Worm (Caenorhabditis elegans): Measurements from ENCODE around the gene col-183.

DNA sequence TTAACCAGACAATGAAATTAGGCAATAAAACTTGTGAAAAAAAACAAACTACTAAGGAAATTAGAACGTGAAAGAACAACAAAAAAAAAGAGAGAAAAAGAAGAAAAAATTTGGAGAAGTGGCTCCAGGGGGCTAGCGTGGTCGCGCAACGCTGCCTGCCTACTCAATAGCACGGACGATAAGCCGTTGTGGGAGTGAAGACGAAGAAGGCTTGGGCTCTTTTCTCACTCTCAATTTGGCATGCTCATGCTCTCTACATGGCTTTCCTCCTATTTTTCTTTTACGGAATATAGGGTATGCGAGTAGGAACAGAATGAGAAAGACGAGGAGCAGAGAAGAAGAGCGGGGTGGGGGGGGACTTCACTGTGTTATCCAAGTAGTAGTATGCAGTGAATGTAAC lies 34.7 kb upstream of the col-183 start:
- TF ChIP-seq egl-27 (tag; optimal IDR thresholded peaks at IDR 0.05) (peak; percentile 21), nhr-12 (tag; optimal IDR thresholded peaks at IDR 0.05) (no peak), nhr-11 (tag; optimal IDR thresholded peaks at IDR 0.05) (no peak), elt-3 (tag; optimal IDR thresholded peaks at IDR 0.05) (no peak), nhr-25 (tag; optimal IDR thresholded peaks at IDR 0.05) (no peak), lin-11 (tag; optimal IDR thresholded peaks at IDR 0.05) (peak; percentile 49), nhr-77 (tag; optimal IDR thresholded peaks at IDR 0.05) (no peak), lin-13 (GFP tag; optimal IDR thresholded peaks at IDR 0.05) (peak; percentile 39), F13H6.1 (tag; optimal IDR thresholded peaks at IDR 0.05) (peak; percentile 45), dmd-4 (tag; optimal IDR thresholded peaks at IDR 0.05) (no peak), unc-39 (tag; optimal IDR thresholded peaks at IDR 0.05) (no peak), snpc-4 (tag; optimal IDR thresholded peaks at IDR 0.05) (no peak), unc-55 (GFP tag; optimal IDR thresholded peaks at IDR 0.05) (peak; percentile 70), sma-3 (GFP tag; optimal IDR thresholded peaks at IDR 0.05) (no peak)

All from whole organism, L2 larva.